Worm (Caenorhabditis elegans): ENCODE results near the gene F32D8.12.

Gene F32D8.12

DNA sequence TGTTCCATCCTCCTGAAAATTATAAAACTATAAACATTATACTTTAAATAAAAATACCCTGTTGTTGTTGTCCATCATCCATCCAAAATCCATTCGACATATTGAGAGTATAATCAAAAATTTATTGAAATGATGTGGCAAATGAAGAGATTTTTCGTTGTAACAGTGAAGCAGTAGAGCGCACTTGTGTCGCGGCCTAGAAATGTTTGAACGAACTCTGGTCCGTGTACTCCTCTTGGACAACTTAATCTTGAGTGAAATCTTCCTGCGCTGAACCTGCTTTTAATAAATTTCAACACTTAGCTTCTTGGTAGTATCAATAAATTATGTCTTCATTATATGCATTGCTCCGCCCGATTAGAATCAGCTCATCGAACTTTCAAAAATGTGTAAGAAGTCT is 3.8 kb upstream of the F32D8.12 start, which contains the start of the genes F32D8.14 and F32D8.5 (continued):
- TF ChIP-seq lin-38 (GFP tag; IDR thresholded peaks at IDR 0.05) (peak; percentile 94), unc-62 (GFP tag; optimal IDR thresholded peaks at IDR 0.05 in 1 of 2) (peak in 1 of 2 experiments; percentile 84), unc-62 (tag; optimal IDR thresholded peaks at IDR 0.05) (no peak), gei-8 (GFP tag; optimal IDR thresholded peaks at IDR 0.05) (no peak), lin-15B (tag; optimal IDR thresholded peaks at IDR 0.05) (no peak), fos-1 (tag; optimal IDR thresholded peaks at IDR 0.05) (no peak), pqm-1 (tag; optimal IDR thresholded peaks at IDR 0.05) (peak; percentile 1), dve-1 (tag; optimal IDR thresholded peaks at IDR 0.05; ENCODE audit: insufficient read depth) (peak; percentile 85), Y5F2A.4 (GFP tag; optimal IDR thresholded peaks at IDR 0.05) (no peak), T26A8.4 (GFP tag; IDR thresholded peaks at IDR 0.05) (peak; percentile 59), zag-1 (tag; optimal IDR thresholded peaks at IDR 0.05) (no peak), nhr-111 (GFP tag; optimal IDR thresholded peaks at IDR 0.05) (no peak), nhr-42 (GFP tag; IDR thresholded peaks at IDR 0.05) (no peak), egl-43 (GFP tag; IDR thresholded peaks at IDR 0.05) (no peak), vab-7 (GFP tag; IDR thresholded peaks at IDR 0.05) (peak; percentile 35; the same call in 1 of the 2 replicates), egl-27 (tag; optimal IDR thresholded peaks at IDR 0.05) (no peak), madf-9 (GFP tag; conservative IDR thresholded peaks at IDR 0.05) (0 out of 2 replicates have a peak, but pooled peaks have one; percentile 32), nhr-237 (tag; optimal IDR thresholded peaks at IDR 0.05) (no peak), daf-19 (GFP tag; conservative IDR thresholded peaks at IDR 0.05) (no peak)

DNA sequence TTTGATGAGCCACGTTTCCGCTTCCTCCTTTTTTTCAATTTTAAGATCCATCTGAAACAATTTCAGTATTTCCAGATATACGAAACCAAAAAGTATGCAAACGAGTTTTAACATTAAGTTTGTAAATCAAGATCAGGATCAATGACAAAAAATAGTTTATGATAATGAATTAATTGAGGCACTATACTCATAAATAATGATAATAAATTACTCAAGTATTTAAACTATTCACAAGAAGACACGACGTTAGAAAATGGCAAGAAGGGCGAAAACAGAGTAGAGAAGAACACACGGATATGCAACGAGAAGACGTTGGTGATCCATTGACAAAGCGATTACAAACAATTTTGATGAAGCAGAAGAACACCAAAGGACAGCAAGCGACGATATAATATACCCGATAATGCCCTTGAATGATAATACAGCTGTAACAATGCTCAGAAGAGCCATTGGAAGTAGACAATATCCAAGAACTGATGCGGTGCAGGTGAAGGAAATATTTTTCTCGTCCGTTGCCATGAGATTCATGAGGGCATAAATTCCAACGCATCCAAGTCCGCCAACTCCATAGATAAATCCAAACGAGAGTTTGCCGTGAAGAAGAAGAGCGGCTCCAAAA is 2.8 kb upstream of the F32D8.12 start, which contains the start of gene F32D8.4:
TSS of gene F32D8.4 (minus strand) at position 51 of the 619 bp plus-strand sequence.
- no peak for TF ChIP-seq lin-15B (tag; optimal IDR thresholded peaks at IDR 0.05)
- TF ChIP-seq aha-1 (tag), result peak; percentile 57

DNA sequence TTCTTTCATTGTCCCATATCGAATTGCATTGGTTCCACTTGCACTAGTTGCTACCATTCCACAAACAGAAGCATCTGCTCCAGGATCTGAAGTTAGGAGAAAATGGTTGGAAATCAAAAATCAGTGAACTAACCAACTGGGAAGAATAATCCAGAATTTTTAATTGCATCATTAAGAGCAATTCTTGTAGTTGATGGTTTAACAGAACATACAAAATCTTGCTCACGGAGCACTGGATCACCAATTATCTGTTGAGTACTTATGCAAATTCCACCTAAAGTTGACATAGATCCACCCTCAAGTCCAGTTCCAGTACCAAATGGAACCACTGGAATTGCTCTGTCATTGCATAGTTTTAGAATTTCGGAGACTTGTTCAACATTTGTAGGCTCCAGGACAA is 1.1 kb downstream of the F32D8.12 start:
- TF ChIP-seq unc-62 (GFP tag; optimal IDR thresholded peaks at IDR 0.05 in 1 of 2) (peak in 1 of 2 experiments; percentile 90), unc-62 (tag; optimal IDR thresholded peaks at IDR 0.05) (no peak), ZK546.5 (tag; optimal IDR thresholded peaks at IDR 0.05) (no peak)

DNA sequence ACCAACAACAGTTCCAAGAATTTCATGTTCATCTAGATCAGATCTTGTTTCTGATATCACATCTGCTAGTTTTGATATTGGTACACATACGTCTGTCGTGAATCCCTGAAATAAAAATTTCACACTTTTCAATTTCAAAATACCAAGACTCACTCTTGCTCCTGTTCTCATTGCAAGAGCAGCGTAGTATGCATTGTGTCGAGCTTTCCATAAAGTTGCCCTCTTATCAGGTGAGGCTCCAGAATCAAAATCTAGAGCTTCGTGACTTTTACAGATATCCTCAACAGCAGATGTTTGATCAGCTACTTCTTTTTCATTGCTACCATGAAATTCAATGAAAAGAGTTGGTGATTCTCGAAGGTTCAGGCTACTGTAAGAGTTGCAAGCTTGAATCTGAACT is 1.8 kb downstream of the F32D8.12 start, which contains the start of gene F32D8.11:
TSS of gene F32D8.11 (minus strand) at position 101 of the 400 bp plus-strand sequence.
- TF ChIP-seq ama-1 (optimal IDR thresholded peaks at IDR 0.05) (no peak), php-3 (GFP tag; IDR thresholded peaks at IDR 0.05) (no peak), dmd-6 (GFP tag; IDR thresholded peaks at IDR 0.05) (no peak), ctbp-1 (GFP tag; IDR thresholded peaks at IDR 0.05) (no peak), arid-1 (GFP tag; conservative IDR thresholded peaks at IDR 0.05) (no peak), egl-27 (tag; optimal IDR thresholded peaks at IDR 0.05) (no peak), Y105C5A.15 (GFP tag; IDR thresholded peaks at IDR 0.05) (no peak), madf-9 (GFP tag; conservative IDR thresholded peaks at IDR 0.05) (no peak), lim-7 (GFP tag; IDR thresholded peaks at IDR 0.05) (no peak), gei-8 (GFP tag; optimal IDR thresholded peaks at IDR 0.05) (no peak), hif-1 (tag; optimal IDR thresholded peaks at IDR 0.05) (no peak), F37D6.2 (tag; optimal IDR thresholded peaks at IDR 0.05) (no peak), unc-130 (GFP tag; optimal IDR thresholded peaks at IDR 0.05) (no peak), tra-1 (GFP tag; IDR thresholded peaks at IDR 0.05) (no peak)

DNA sequence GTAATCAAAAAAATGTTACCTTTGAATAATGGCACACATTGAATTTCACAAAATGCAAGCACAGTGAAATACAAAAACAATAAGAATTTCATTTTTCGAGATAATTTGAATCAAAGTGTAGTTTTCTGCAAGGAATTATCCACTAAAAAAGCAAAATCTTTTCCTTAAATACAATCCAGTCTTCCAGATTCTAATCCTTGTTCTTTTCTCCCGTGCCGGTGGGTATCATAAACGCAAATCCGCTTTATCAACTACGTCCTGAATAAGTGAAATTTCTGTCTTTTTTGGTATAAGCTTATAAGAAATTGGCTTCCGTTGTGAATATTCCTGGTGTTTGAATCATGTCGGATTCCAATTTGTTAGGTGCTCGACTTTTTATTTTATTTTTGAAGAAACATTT is 2.7 kb downstream of the F32D8.12 start:
- peak; percentile 52 for TF ChIP-seq ama-1 (optimal IDR thresholded peaks at IDR 0.05)
- TF ChIP-seq dpl-1 (GFP tag; optimal IDR thresholded peaks at IDR 0.05), result no peak
- TF ChIP-seq spr-1 (tag; optimal IDR thresholded peaks at IDR 0.05), result no peak
- no peak for TF ChIP-seq zfp-2 (tag; optimal IDR thresholded peaks at IDR 0.05)
- no peak for TF ChIP-seq unc-62 (GFP tag; optimal IDR thresholded peaks at IDR 0.05 in 1 of 2)
- TF ChIP-seq unc-62 (tag; optimal IDR thresholded peaks at IDR 0.05), result no peak
- no peak for TF ChIP-seq daf-16 (GFP tag; optimal IDR thresholded peaks at IDR 0.05)
- peak; percentile 15 for TF ChIP-seq daf-16 (tag; optimal IDR thresholded peaks at IDR 0.05)
